Worm (Caenorhabditis elegans) whole organism, mixed stage, embryonic: ENCODE results near the gene ccdc-55.

ENCODE experiments used
- M03D4.4 ChIP-seq: sonication (generic microtip); optimal IDR thresholded peaks from 2 replicates; lab custom pipeline; 2017; ENCODE audit warnings: mild to moderate bottlenecking, missing genetic modification characterization, missing compliant biosample characterization
- bed-3 ChIP-seq: fragments of 200-800 bp; sonication (Bioruptor generic); optimal IDR thresholded peaks from 3 replicates; lab custom pipeline; 2018; ENCODE audit warnings: mild to moderate bottlenecking, missing genetic modification characterization, moderate library complexity, missing compliant biosample characterization
- blmp-1 ChIP-seq: fragments of 150-350 bp; optimal IDR thresholded peaks from 2 replicates; lab custom pipeline; 2014; ENCODE audit warnings: missing biosample characterization, missing genetic modification characterization
- ceh-39 ChIP-seq: fragments of 150-350 bp; optimal IDR thresholded peaks from 2 replicates; lab custom pipeline; 2014; ENCODE audit warnings: missing biosample characterization, missing genetic modification characterization
- ceh-43 ChIP-seq: fragments of 200-800 bp; sonication (Bioruptor generic); optimal IDR thresholded peaks from 2 replicates; lab custom pipeline; 2018; ENCODE audit warnings: mild to moderate bottlenecking, missing genetic modification characterization, moderate library complexity, missing compliant biosample characterization
- ceh-83 ChIP-seq: fragments of 200-800 bp; sonication (Bioruptor generic); optimal IDR thresholded peaks from 2 replicates; lab custom pipeline; 2018; ENCODE audit warnings: mild to moderate bottlenecking, missing genetic modification characterization, missing compliant biosample characterization
- cnd-1 ChIP-seq: fragments of 200-800 bp; sonication (Bioruptor generic); optimal IDR thresholded peaks from 2 replicates; lab custom pipeline; 2018; ENCODE audit warnings: mild to moderate bottlenecking, missing genetic modification characterization, missing compliant biosample characterization
- drap-1 ChIP-seq: fragments of 200-800 bp; sonication (Bioruptor generic); optimal IDR thresholded peaks from 3 replicates; lab custom pipeline; 2018; ENCODE audit warnings: mild to moderate bottlenecking, missing genetic modification characterization, missing compliant biosample characterization
- elt-1 ChIP-seq: sonication (generic microtip); optimal IDR thresholded peaks from 2 replicates; lab custom pipeline; 2017; ENCODE audit warnings: missing genetic modification characterization, mild to moderate bottlenecking, missing compliant biosample characterization, antibody characterized with exemption, moderate library complexity, borderline replicate concordance; ENCODE audit not compliant: insufficient read depth
- elt-3 ChIP-seq: fragments of 150-350 bp; optimal IDR thresholded peaks from 2 replicates; lab custom pipeline; 2014; ENCODE audit warnings: missing biosample characterization, missing genetic modification characterization
- flh-1 ChIP-seq: fragments of 200-800 bp; sonication (Bioruptor generic); optimal IDR thresholded peaks from 2 replicates; lab custom pipeline; 2018; ENCODE audit warnings: mild to moderate bottlenecking, missing genetic modification characterization, moderate library complexity, missing compliant biosample characterization
- ham-2 ChIP-seq: fragments of 200-800 bp; sonication (Bioruptor generic); optimal IDR thresholded peaks from 2 replicates; lab custom pipeline; 2018; ENCODE audit warnings: mild to moderate bottlenecking, missing genetic modification characterization, missing compliant biosample characterization
- hlh-1 ChIP-seq: fragments of 150-350 bp; optimal IDR thresholded peaks from 2 replicates; lab custom pipeline; 2014; ENCODE audit warnings: missing biosample characterization, missing genetic modification reagents, missing genetic modification characterization
- lin-13 ChIP-seq: fragments of 150-350 bp; optimal IDR thresholded peaks from 2 replicates; lab custom pipeline; 2014; ENCODE audit warnings: missing biosample characterization, missing genetic modification characterization
- lin-32 ChIP-seq: fragments of 200-800 bp; sonication (Bioruptor generic); optimal IDR thresholded peaks from 2 replicates; lab custom pipeline; 2018; ENCODE audit warnings: mild to moderate bottlenecking, missing genetic modification characterization, missing compliant biosample characterization
- lsy-2 ChIP-seq: fragments of 150-350 bp; optimal IDR thresholded peaks from 2 replicates; lab custom pipeline; 2014; ENCODE audit warnings: missing biosample characterization, missing genetic modification characterization
- mls-2 ChIP-seq: sonication (generic microtip); optimal IDR thresholded peaks from 2 replicates; lab custom pipeline; 2016; ENCODE audit warnings: mild to moderate bottlenecking, missing genetic modification characterization, moderate library complexity, missing compliant biosample characterization
- nhr-12 ChIP-seq: fragments of 150-350 bp; optimal IDR thresholded peaks from 2 replicates; lab custom pipeline; 2014; ENCODE audit warnings: missing biosample characterization, missing genetic modification characterization
- nhr-2 ChIP-seq: fragments of 150-350 bp; optimal IDR thresholded peaks from 2 replicates; lab custom pipeline; 2014; ENCODE audit warnings: missing biosample characterization, missing genetic modification characterization
- nhr-237 ChIP-seq: fragments of 150-350 bp; optimal IDR thresholded peaks from 2 replicates; lab custom pipeline; 2014; ENCODE audit warnings: missing biosample characterization, missing genetic modification characterization
- nhr-28 ChIP-seq: fragments of 150-350 bp; optimal IDR thresholded peaks from 2 replicates; lab custom pipeline; 2014; ENCODE audit warnings: missing biosample characterization, missing genetic modification characterization
- nhr-76 ChIP-seq: sonication (generic microtip); optimal IDR thresholded peaks from 2 replicates; lab custom pipeline; 2017; ENCODE audit warnings: missing biosample characterization, missing genetic modification characterization
- pha-4 ChIP-seq: fragments of 150-350 bp; optimal IDR thresholded peaks from 2 replicates; lab custom pipeline; 2018; ENCODE audit warnings: missing biosample characterization, missing genetic modification reagents, missing genetic modification characterization
- sem-2 ChIP-seq: fragments of 200-800 bp; sonication (Bioruptor generic); optimal IDR thresholded peaks from 2 replicates; lab custom pipeline; 2018; ENCODE audit warnings: mild to moderate bottlenecking, missing genetic modification characterization, missing compliant biosample characterization
- snpc-4 ChIP-seq: fragments of 150-350 bp; optimal IDR thresholded peaks from 2 replicates; lab custom pipeline; 2014; ENCODE audit warnings: missing biosample characterization, missing genetic modification characterization
- sptf-1 ChIP-seq: sonication (generic microtip); optimal IDR thresholded peaks from 2 replicates; lab custom pipeline; 2017; ENCODE audit warnings: mild to moderate bottlenecking, missing genetic modification characterization, moderate library complexity, missing compliant biosample characterization
- tbx-8 ChIP-seq: fragments of 200-800 bp; sonication (Bioruptor generic); optimal IDR thresholded peaks from 2 replicates; lab custom pipeline; 2018; ENCODE audit warnings: mild to moderate bottlenecking, missing genetic modification characterization, moderate library complexity, missing compliant biosample characterization
- unc-120 ChIP-seq: sonication (generic microtip); optimal IDR thresholded peaks from 2 replicates; lab custom pipeline; 2017; ENCODE audit warnings: missing genetic modification characterization, missing compliant biosample characterization; ENCODE audit not compliant: poor library complexity, severe bottlenecking
- unc-39 ChIP-seq: fragments of 150-350 bp; optimal IDR thresholded peaks from 2 replicates; lab custom pipeline; 2014; ENCODE audit warnings: missing biosample characterization, missing genetic modification characterization
- unc-62 ChIP-seq: fragments of 150-350 bp; optimal IDR thresholded peaks from 2 replicates; lab custom pipeline; 2014; ENCODE audit warnings: missing biosample characterization, missing genetic modification reagents, missing genetic modification characterization
- zip-8 ChIP-seq: fragments of 150-350 bp; optimal IDR thresholded peaks from 2 replicates; lab custom pipeline; 2014; ENCODE audit warnings: missing biosample characterization, missing genetic modification characterization
- ztf-11 ChIP-seq: fragments of 150-350 bp; optimal IDR thresholded peaks from 2 replicates; lab custom pipeline; 2014; ENCODE audit warnings: missing biosample characterization, missing genetic modification characterization

The ccdc-55 gene

DNA sequence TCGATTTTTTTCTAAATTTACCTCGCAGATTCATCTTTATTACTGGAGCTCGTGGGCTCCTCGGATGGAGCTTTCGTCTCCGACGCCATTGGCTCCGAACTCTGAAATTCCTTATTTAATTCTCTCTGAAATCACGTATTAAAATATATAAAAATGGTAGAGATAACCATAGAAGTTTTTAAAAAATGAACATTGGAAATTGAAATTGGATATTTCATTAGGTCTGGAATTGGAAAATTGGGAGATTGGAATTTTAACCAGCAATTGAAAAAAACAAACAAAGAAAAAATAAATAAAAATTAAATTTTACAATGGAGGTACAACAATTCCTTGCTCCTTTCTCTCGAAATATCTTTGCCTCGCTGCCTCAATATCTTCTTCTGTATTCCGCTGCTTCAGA, 1.8 kb downstream of the ccdc-55 start, which contains the start of gene rnf-5:
Gene rnf-5, minus strand, starts transcription at position 101 of the 400 bp plus-strand sequence.
- TF ChIP-seq nhr-28 (tag; lab: Kevin White, UChicago) (no peak), unc-62 (no peak), tbx-8 (GFP tag; lab: Kevin White, UChicago) (no peak), unc-39 (tag; lab: Kevin White, UChicago) (no peak), sem-2 (GFP tag; lab: Kevin White, UChicago) (no peak), sptf-1 (no peak), nhr-2 (no peak), hlh-1 (tag; lab: Kevin White, UChicago) (no peak), snpc-4 (no peak), lin-32 (GFP tag; lab: Kevin White, UChicago) (no peak), ham-2 (GFP tag; lab: Kevin White, UChicago) (no peak), ceh-39 (tag; lab: Kevin White, UChicago) (no peak), zip-8 (no peak), nhr-76 (tag; lab: Kevin White, UChicago) (no peak), unc-120 (tag; lab: Kevin White, UChicago) (no peak), pha-4 (no peak), bed-3 (GFP tag; lab: Kevin White, UChicago) (no peak)

DNA sequence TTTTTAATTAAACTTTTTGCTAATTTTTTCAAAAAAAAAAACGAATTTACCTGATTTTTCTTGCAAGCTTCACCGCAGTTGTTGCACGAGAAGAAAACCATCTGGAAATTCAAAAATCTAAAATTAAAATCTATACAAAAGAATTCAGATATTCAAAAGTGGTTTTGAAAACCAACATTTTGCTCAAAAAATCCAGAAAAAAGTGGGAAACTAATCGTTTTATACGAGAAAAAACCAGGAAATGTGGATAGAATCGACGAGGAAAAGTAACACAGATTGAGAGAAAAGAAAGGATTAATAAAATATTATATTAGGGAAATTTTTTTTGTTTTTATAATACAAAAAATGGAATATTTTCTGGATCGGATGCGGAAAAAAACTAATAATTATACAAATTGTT, 4.5 kb downstream of the ccdc-55 start, which contains the start of gene C16C10.8:
Gene C16C10.8, minus strand, starts transcription at position 101 of the 400 bp plus-strand sequence.
- TF ChIP-seq nhr-2 (no peak), lin-13 (tag; lab: Kevin White, UChicago) (no peak), zip-8 (no peak), ztf-11 (tag; lab: Kevin White, UChicago) (no peak), lsy-2 (tag; lab: Kevin White, UChicago) (no peak), nhr-76 (tag; lab: Kevin White, UChicago) (no peak), ceh-43 (GFP tag; lab: Kevin White, UChicago) (no peak), ham-2 (GFP tag; lab: Kevin White, UChicago) (no peak), lin-32 (GFP tag; lab: Kevin White, UChicago) (no peak), elt-3 (tag; lab: Kevin White, UChicago) (no peak), snpc-4 (no peak), elt-1 (tag; lab: Kevin White, UChicago) (no peak), ceh-83 (no peak), sptf-1 (no peak), unc-62 (no peak), drap-1 (GFP tag; lab: Kevin White, UChicago) (no peak), unc-120 (tag; lab: Kevin White, UChicago) (no peak), sem-2 (GFP tag; lab: Kevin White, UChicago) (no peak), nhr-28 (tag; lab: Kevin White, UChicago) (no peak), nhr-12 (tag; lab: Kevin White, UChicago) (no peak)

- no peak for TF ChIP-seq tbx-8 (GFP tag; lab: Kevin White, UChicago)
- TF ChIP-seq ceh-39 (tag; lab: Kevin White, UChicago), result no peak
- TF ChIP-seq unc-62, result no peak
- no peak for TF ChIP-seq elt-1 (tag; lab: Kevin White, UChicago)
- no peak for TF ChIP-seq nhr-76 (tag; lab: Kevin White, UChicago)
- no peak for TF ChIP-seq cnd-1
- TF ChIP-seq nhr-12 (tag; lab: Kevin White, UChicago), result no peak
- TF ChIP-seq unc-39 (tag; lab: Kevin White, UChicago), result no peak
- no peak for TF ChIP-seq zip-8
- TF ChIP-seq blmp-1 (tag; lab: Kevin White, UChicago), result no peak
- no peak for TF ChIP-seq nhr-28 (tag; lab: Kevin White, UChicago)
- TF ChIP-seq snpc-4, result no peak
- no peak for TF ChIP-seq unc-120 (tag; lab: Kevin White, UChicago)
- no peak for TF ChIP-seq nhr-237 (tag; lab: Kevin White, UChicago)
- no peak for TF ChIP-seq ceh-83
- no peak for TF ChIP-seq nhr-2
- no peak for TF ChIP-seq mls-2 (tag; lab: Kevin White, UChicago)
- no peak for TF ChIP-seq bed-3 (GFP tag; lab: Kevin White, UChicago)
- TF ChIP-seq flh-1 (GFP tag; lab: Kevin White, UChicago), result no peak
Observed at ce11 chrIII:4160937-4161336, 7.6 kb downstream of the ccdc-55 start, which contains the start of gene C01G12.16. TSS of gene C01G12.16 (plus strand) at chrIII:4161237.

- TF ChIP-seq M03D4.4, result no peak
- no peak for TF ChIP-seq nhr-76 (tag; lab: Kevin White, UChicago)
- TF ChIP-seq sptf-1, result no peak
- no peak for TF ChIP-seq mls-2 (tag; lab: Kevin White, UChicago)
- TF ChIP-seq ztf-11 (tag; lab: Kevin White, UChicago), result no peak
- no peak for TF ChIP-seq unc-120 (tag; lab: Kevin White, UChicago)
- no peak for TF ChIP-seq bed-3 (GFP tag; lab: Kevin White, UChicago)
- TF ChIP-seq snpc-4, result no peak
- TF ChIP-seq drap-1 (GFP tag; lab: Kevin White, UChicago), result no peak
- no peak for TF ChIP-seq elt-1 (tag; lab: Kevin White, UChicago)
- no peak for TF ChIP-seq unc-62
- TF ChIP-seq, all 35 proteins: peak for 0
Observed at ce11 chrIII:4157298-4157697, 11.3 kb downstream of the ccdc-55 start, which contains the start of gene C16C10.9. TSS of gene C16C10.9 (minus strand) at chrIII:4157398.
